Fruit fly (Drosophila melanogaster) whole organism, embryonic: ENCODE measurements around the gene CG3679.
A peak's percentile ranks its signal among the peaks of the same experiment; 100 is the strongest.

ENCODE experiments used
- ATbp ChIP-seq: fragments of 200-800 bp; sonication (Bioruptor generic); optimal IDR thresholded peaks from 2 replicates; lab custom pipeline; 2017; ENCODE audit warnings: missing biosample characterization, mild to moderate bottlenecking, missing genetic modification characterization, missing genetic modification reagents
- Awh ChIP-seq: fragments of 200-800 bp; sonication (Bioruptor generic); IDR thresholded peaks from 2 replicates; pipeline ENCODE4, ENCODE4 v1.3.6; 2022; ENCODE audit warnings: missing biosample characterization, missing genetic modification characterization
- CG10147 ChIP-seq: fragments of 200-800 bp; sonication (Bioruptor generic); optimal IDR thresholded peaks from 2 replicates; lab custom pipeline; 2019; ENCODE audit warnings: missing biosample characterization, mild to moderate bottlenecking, missing genetic modification characterization, moderate library complexity
- CG11398 ChIP-seq: fragments of 200-800 bp; sonication (Bioruptor generic); optimal IDR thresholded peaks from 2 replicates; lab custom pipeline; 2016; ENCODE audit warnings: missing biosample characterization, missing genetic modification characterization
- CG11456 ChIP-seq: fragments of 200-800 bp; sonication (Bioruptor generic); IDR thresholded peaks from 3 replicates; pipeline ENCODE4 v1.3.6; 2022; ENCODE audit warnings: missing biosample characterization, missing genetic modification characterization
- CG12071 ChIP-seq: fragments of 200-800 bp; sonication (Bioruptor generic); optimal IDR thresholded peaks from 3 replicates; lab custom pipeline; 2018; ENCODE audit warnings: missing biosample characterization, mild to moderate bottlenecking, missing genetic modification characterization
- CG13296 ChIP-seq: fragments of 200-800 bp; sonication (Bioruptor generic); optimal IDR thresholded peaks from 3 replicates; lab custom pipeline; 2018; ENCODE audit warnings: missing biosample characterization, mild to moderate bottlenecking, missing genetic modification characterization
- CG13424 ChIP-seq: fragments of 200-800 bp; sonication (Bioruptor generic); optimal IDR thresholded peaks from 2 replicates; lab custom pipeline; 2019; ENCODE audit warnings: missing biosample characterization, mild to moderate bottlenecking, missing genetic modification characterization, moderate library complexity
- CG15011 ChIP-seq: fragments of 200-800 bp; sonication (Bioruptor generic); optimal IDR thresholded peaks from 3 replicates; lab custom pipeline; 2018; ENCODE audit warnings: missing biosample characterization, mild to moderate bottlenecking, missing genetic modification characterization
- CG16779 ChIP-seq: fragments of 200-800 bp; sonication (Bioruptor generic); IDR thresholded peaks from 2 replicates; pipeline ENCODE4 v1.3.6; 2022; ENCODE audit warnings: missing biosample characterization, missing genetic modification characterization
- CG17359 ChIP-seq: fragments of 200-800 bp; sonication (Bioruptor generic); optimal IDR thresholded peaks from 3 replicates; lab custom pipeline; 2018; ENCODE audit warnings: missing biosample characterization, mild to moderate bottlenecking, missing genetic modification characterization, moderate library complexity
- CG1792 ChIP-seq: fragments of 200-800 bp; sonication (Bioruptor generic); optimal IDR thresholded peaks from 2 replicates; lab custom pipeline; 2016; ENCODE audit warnings: missing biosample characterization, missing genetic modification characterization
- CG18476 ChIP-seq: fragments of 200-800 bp; sonication (Bioruptor generic); optimal IDR thresholded peaks from 2 replicates; lab custom pipeline; 2016; ENCODE audit warnings: missing biosample characterization, mild to moderate bottlenecking, missing genetic modification characterization
- CG18619 ChIP-seq: fragments of 200-800 bp; sonication (Bioruptor generic); optimal IDR thresholded peaks from 3 replicates; lab custom pipeline; 2017; ENCODE audit warnings: missing biosample characterization, mild to moderate bottlenecking, missing genetic modification characterization
- CG32767 ChIP-seq: fragments of 200-800 bp; sonication (Bioruptor generic); IDR thresholded peaks from 2 replicates; pipeline ENCODE4 v1.3.6; 2022; ENCODE audit warnings: missing biosample characterization, missing genetic modification characterization
- CG3847 ChIP-seq: fragments of 200-800 bp; sonication (Bioruptor generic); IDR thresholded peaks from 2 replicates; pipeline ENCODE4 v1.3.6; 2022; ENCODE audit warnings: missing biosample characterization, missing genetic modification characterization
- CG8478 ChIP-seq: fragments of >200 bp; optimal IDR thresholded peaks from 2 replicates; lab custom pipeline; 2018
- CG8765 ChIP-seq: fragments of 200-800 bp; sonication (Bioruptor generic); IDR thresholded peaks from 2 replicates; pipeline ENCODE4 v1.3.6; 2022; ENCODE audit warnings: missing biosample characterization, missing genetic modification characterization
- CG9437 ChIP-seq: fragments of 200-800 bp; sonication (Bioruptor generic); optimal IDR thresholded peaks from 2 replicates; lab custom pipeline; 2018; ENCODE audit warnings: missing biosample characterization, mild to moderate bottlenecking, missing genetic modification characterization
- D ChIP-seq, 2 experiments: fragments of 200-800 bp in 1 of 2; fragments of >200 bp in 1 of 2; sonication (Bioruptor generic) in 1 of 2; optimal IDR thresholded peaks; 2 replicates in 1 of 2; 3 replicates in 1 of 2; lab custom pipeline; 2017; ENCODE audit warnings: mild to moderate bottlenecking in 1 of 2, missing biosample characterization in 1 of 2, missing genetic modification characterization in 1 of 2, missing genetic modification reagents in 1 of 2
- D19B ChIP-seq: fragments of 200-800 bp; sonication (Bioruptor generic); optimal IDR thresholded peaks from 2 replicates; lab custom pipeline; 2017; ENCODE audit warnings: missing biosample characterization, mild to moderate bottlenecking, missing genetic modification characterization
- Dip3 ChIP-seq: fragments of 200-800 bp; sonication (Bioruptor generic); optimal IDR thresholded peaks from 3 replicates; lab custom pipeline; 2016; ENCODE audit warnings: missing biosample characterization, missing genetic modification characterization
- Elba2 ChIP-seq: fragments of 200-800 bp; sonication (Bioruptor generic); optimal IDR thresholded peaks from 3 replicates; lab custom pipeline; 2016; ENCODE audit warnings: missing biosample characterization, missing genetic modification characterization
- Gug ChIP-seq: fragments of 200-800 bp; sonication (Bioruptor generic); IDR thresholded peaks from 4 replicates; pipeline ENCODE4 v1.3.6; 2022; ENCODE audit warnings: missing biosample characterization, missing genetic modification characterization
- Mad ChIP-seq: fragments of 200-800 bp; sonication (Bioruptor generic); optimal IDR thresholded peaks from 2 replicates; lab custom pipeline; 2016; ENCODE audit warnings: missing biosample characterization, missing genetic modification characterization
- NFAT ChIP-seq: fragments of 200-800 bp; sonication (Bioruptor generic); IDR thresholded peaks from 2 replicates; pipeline ENCODE4 v1.3.6; 2022; ENCODE audit warnings: missing biosample characterization, missing genetic modification characterization
- NK7.1 ChIP-seq: fragments of 200-800 bp; sonication (Bioruptor generic); optimal IDR thresholded peaks from 3 replicates; lab custom pipeline; 2016; ENCODE audit warnings: missing biosample characterization, missing genetic modification characterization
- NfI ChIP-seq: fragments of 200-800 bp; sonication (Bioruptor generic); optimal IDR thresholded peaks from 3 replicates; lab custom pipeline; 2018; ENCODE audit warnings: missing biosample characterization, mild to moderate bottlenecking, missing genetic modification characterization, moderate library complexity
- Sry-δ ChIP-seq: fragments of 200-800 bp; sonication (Bioruptor generic); optimal IDR thresholded peaks from 2 replicates; lab custom pipeline; 2016; ENCODE audit warnings: missing biosample characterization, missing genetic modification characterization
- Stat92E ChIP-seq, 3 experiments: fragments of >200 bp in 2 of 3; fragments of 200-800 bp in 1 of 3; sonication (Bioruptor generic) in 1 of 3; optimal IDR thresholded peaks; 2 replicates each; lab custom pipeline; 2017 to 2019; ENCODE audit warnings: missing biosample characterization in 3 of 3, missing genetic modification characterization in 3 of 3, mild to moderate bottlenecking in 1 of 3, moderate library complexity in 1 of 3
- Vsx1 ChIP-seq: fragments of 200-800 bp; sonication (Bioruptor generic); optimal IDR thresholded peaks from 2 replicates; lab custom pipeline; 2017; ENCODE audit warnings: missing biosample characterization, mild to moderate bottlenecking, missing genetic modification characterization, missing genetic modification reagents
- cad ChIP-seq: fragments of >200 bp; optimal IDR thresholded peaks from 2 replicates; lab custom pipeline; 2017; ENCODE audit warnings: missing biosample characterization, missing genetic modification characterization
- cg ChIP-seq: fragments of 200-800 bp; sonication (Bioruptor generic); optimal IDR thresholded peaks from 3 replicates; lab custom pipeline; 2019; ENCODE audit warnings: missing biosample characterization, mild to moderate bottlenecking, missing genetic modification characterization, moderate library complexity
- ems ChIP-seq: fragments of 200-800 bp; sonication (Bioruptor generic); optimal IDR thresholded peaks from 3 replicates; lab custom pipeline; 2016; ENCODE audit warnings: missing biosample characterization, missing genetic modification characterization
- exex ChIP-seq: fragments of 200-800 bp; sonication (Bioruptor generic); optimal IDR thresholded peaks from 4 replicates; lab custom pipeline; 2018; ENCODE audit warnings: missing biosample characterization, mild to moderate bottlenecking, missing genetic modification characterization, moderate library complexity
- eyg ChIP-seq: fragments of 200-800 bp; sonication (Bioruptor generic); optimal IDR thresholded peaks from 3 replicates; lab custom pipeline; 2016; ENCODE audit warnings: missing biosample characterization, missing genetic modification characterization
- fd102C ChIP-seq: fragments of 200-800 bp; sonication (Bioruptor generic); optimal IDR thresholded peaks from 2 replicates; lab custom pipeline; 2018; ENCODE audit warnings: missing biosample characterization, mild to moderate bottlenecking, missing genetic modification characterization, moderate library complexity
- fu2 ChIP-seq: fragments of 200-800 bp; sonication (Bioruptor generic); optimal IDR thresholded peaks from 2 replicates; lab custom pipeline; 2016; ENCODE audit warnings: missing biosample characterization, missing genetic modification characterization
- gro ChIP-seq: fragments of 200-800 bp; sonication (Bioruptor generic); optimal IDR thresholded peaks from 2 replicates; lab custom pipeline; 2016; ENCODE audit warnings: missing biosample characterization, missing genetic modification characterization
- ind ChIP-seq: fragments of 200-800 bp; sonication (Bioruptor generic); optimal IDR thresholded peaks from 3 replicates; lab custom pipeline; 2016; ENCODE audit warnings: missing biosample characterization, missing genetic modification characterization
- knrl ChIP-seq: fragments of 200-800 bp; sonication (Bioruptor generic); IDR thresholded peaks from 3 replicates; pipeline ENCODE4 v1.3.6; 2022; ENCODE audit warnings: missing biosample characterization, missing genetic modification characterization; ENCODE audit not compliant: partially characterized antibody
- lab ChIP-seq: fragments of 200-800 bp; sonication (Bioruptor generic); optimal IDR thresholded peaks from 3 replicates; lab custom pipeline; 2017; ENCODE audit warnings: missing biosample characterization, missing genetic modification characterization, mild to moderate bottlenecking, moderate library complexity, missing genetic modification reagents
- lbe ChIP-seq: fragments of 200-800 bp; sonication (Bioruptor generic); optimal IDR thresholded peaks from 2 replicates; lab custom pipeline; 2016; ENCODE audit warnings: missing biosample characterization, mild to moderate bottlenecking, missing genetic modification characterization
- luna ChIP-seq: fragments of 200-800 bp; sonication (Bioruptor generic); optimal IDR thresholded peaks from 2 replicates; lab custom pipeline; 2016; ENCODE audit warnings: missing biosample characterization, missing genetic modification characterization
- nerfin-2 ChIP-seq: fragments of 200-800 bp; sonication (Bioruptor generic); IDR thresholded peaks from 2 replicates; pipeline ENCODE4 v1.3.6; 2022; ENCODE audit warnings: missing biosample characterization, missing genetic modification characterization; ENCODE audit not compliant: partially characterized antibody
- pfk ChIP-seq: fragments of 200-800 bp; sonication (Bioruptor generic); optimal IDR thresholded peaks from 2 replicates; lab custom pipeline; 2018; ENCODE audit warnings: missing biosample characterization, mild to moderate bottlenecking, missing genetic modification characterization, moderate library complexity
- stwl ChIP-seq: fragments of 200-800 bp; sonication (Bioruptor generic); optimal IDR thresholded peaks from 3 replicates; lab custom pipeline; 2018; ENCODE audit warnings: missing biosample characterization, mild to moderate bottlenecking, missing genetic modification characterization, moderate library complexity
- tap ChIP-seq: fragments of 200-800 bp; optimal IDR thresholded peaks from 3 replicates; lab custom pipeline; 2019; ENCODE audit warnings: missing biosample characterization, mild to moderate bottlenecking, missing genetic modification characterization, moderate library complexity
- toy ChIP-seq: fragments of 200-800 bp; sonication (Bioruptor generic); IDR thresholded peaks from 2 replicates; pipeline ENCODE4 v1.3.6; 2022; ENCODE audit warnings: missing biosample characterization, missing genetic modification characterization

CG3679 gene

dm6 chrX:16286083-16286666 is 17.5 kb upstream of the CG3679 start, which contains the start of gene UQCR-14 (continued):
- no peak for TF ChIP-seq Mad (GFP tag; lab: Kevin White, UChicago)
- TF ChIP-seq pfk (GFP tag; lab: Kevin White, UChicago) = peak; percentile 65
- TF ChIP-seq CG11398 (GFP tag; lab: Kevin White, UChicago) = no peak
- peak; percentile 4 for TF ChIP-seq NfI (GFP tag; lab: Kevin White, UChicago)
- peak; percentile 77 for TF ChIP-seq gro (GFP tag; lab: Kevin White, UChicago)
- TF ChIP-seq CG8765 (GFP tag; lab: Robert Waterston, UW) = no peak
- TF ChIP-seq CG8478 (lab: Kevin White, UChicago) = no peak
- peak; percentile 4 for TF ChIP-seq fu2 (GFP tag; lab: Kevin White, UChicago)
- no peak for TF ChIP-seq NK7.1 (GFP tag; lab: Kevin White, UChicago)
- no peak for TF ChIP-seq tap (tag; lab: Kevin White, UChicago)
- TF ChIP-seq CG13296 (GFP tag; lab: Kevin White, UChicago) = peak; percentile 44
- peak; percentile 53 for TF ChIP-seq CG3847 (GFP tag; lab: Robert Waterston, UW)
- peak; percentile 97 for TF ChIP-seq Sry-δ (GFP tag; lab: Kevin White, UChicago)
- no peak for TF ChIP-seq CG18619 (GFP tag; lab: Kevin White, UChicago)
- TF ChIP-seq CG16779 = no peak
- TF ChIP-seq CG9437 (GFP tag; lab: Kevin White, UChicago) = peak; percentile 32
- no peak for TF ChIP-seq cg (GFP tag; lab: Kevin White, UChicago)
- peak; percentile 36; the same call in 1 of the 2 replicates for TF ChIP-seq NFAT (GFP tag; lab: Robert Waterston, UW)
- TF ChIP-seq Vsx1 = no peak
- TF ChIP-seq Stat92E (GFP tag; optimal IDR thresholded peaks at IDR 0.05; lab: Kevin White, UChicago) = no peak
- TF ChIP-seq Gug (GFP tag; lab: Robert Waterston, UW) = peak; percentile 13; the same call in 1 of the 4 replicates
- TF ChIP-seq luna (GFP tag; lab: Kevin White, UChicago) = peak; percentile 9
- no peak for TF ChIP-seq toy (GFP tag; lab: Robert Waterston, UW)
- TF ChIP-seq ems (GFP tag; lab: Kevin White, UChicago) = peak; percentile 2
- no peak for TF ChIP-seq CG12071 (GFP tag; lab: Kevin White, UChicago)
- TF ChIP-seq CG17359 (tag; lab: Kevin White, UChicago) = no peak
- TF ChIP-seq CG13424 (tag; lab: Kevin White, UChicago) = no peak
- peak; percentile 30; the same call in 1 of the 2 replicates for TF ChIP-seq CG32767
- no peak for TF ChIP-seq exex (tag; lab: Kevin White, UChicago)
- TF ChIP-seq CG15011 = no peak
- no peak for TF ChIP-seq ind (GFP tag; lab: Kevin White, UChicago)
- no peak for TF ChIP-seq eyg (GFP tag; lab: Kevin White, UChicago)
- TF ChIP-seq lab (GFP tag; lab: Kevin White, UChicago) = no peak
- no peak for TF ChIP-seq Dip3 (GFP tag; lab: Kevin White, UChicago)
- TF ChIP-seq cad (GFP tag; lab: Kevin White, UChicago) = no peak
- no peak for TF ChIP-seq D (optimal IDR thresholded peaks at IDR 0.05; lab: Kevin White, UChicago)
- no peak for TF ChIP-seq D (GFP tag; optimal IDR thresholded peaks at IDR 0.05; lab: Kevin White, UChicago)

dm6 chrX:16288492-16288964 is 15.1 kb upstream of the CG3679 start, which contains the start of the genes CG32576 and caz:
CG32576 (minus strand) TSS chrX:16288533.
caz (plus strand) TSS chrX:16288810.
- TF ChIP-seq Elba2 = no peak
- no peak for TF ChIP-seq CG18476
- TF ChIP-seq Awh (GFP tag; lab: Robert Waterston, UW) = no peak
- peak; percentile 63 for TF ChIP-seq lbe (GFP tag; lab: Kevin White, UChicago)
- TF ChIP-seq knrl = peak; percentile 79
- TF ChIP-seq CG1792 (GFP tag; lab: Kevin White, UChicago) = no peak
- no peak for TF ChIP-seq nerfin-2 (GFP tag; lab: Robert Waterston, UW)
- TF ChIP-seq ems (GFP tag; lab: Kevin White, UChicago) = no peak
- no peak for TF ChIP-seq fd102C (GFP tag; lab: Kevin White, UChicago)
- TF ChIP-seq CG10147 (GFP tag; lab: Kevin White, UChicago) = peak; percentile 22
- no peak for TF ChIP-seq ATbp (GFP tag; lab: Kevin White, UChicago)
- TF ChIP-seq D19B (GFP tag; lab: Kevin White, UChicago) = no peak
- TF ChIP-seq stwl (tag; lab: Kevin White, UChicago) = peak; percentile 83
- TF ChIP-seq CG11456 (GFP tag; lab: Robert Waterston, UW) = no peak
- no peak for TF ChIP-seq Gug (GFP tag; lab: Robert Waterston, UW)
